Fruit fly (Drosophila melanogaster): ENCODE results near the gene CG33688.

The CG33688 gene

dm6 chr3L:16160420-16161069 is 38.5 kb upstream of the CG33688 start:
- TF ChIP-seq sug (tag; optimal IDR thresholded peaks at IDR 0.05) (peak; percentile 46), psq (GFP tag; optimal IDR thresholded peaks at IDR 0.05) (no peak), gsb (GFP tag; IDR thresholded peaks at IDR 0.05) (no peak), CG12769 (tag; optimal IDR thresholded peaks at IDR 0.05) (peak; percentile 70), Xrp1 (GFP tag; IDR thresholded peaks at IDR 0.05) (peak; percentile 45; the same call in 1 of the 2 replicates), NK7.1 (GFP tag; optimal IDR thresholded peaks at IDR 0.05) (peak; percentile 46), Ets97D (GFP tag; optimal IDR thresholded peaks at IDR 0.05) (no peak), CG8359 (GFP tag; optimal IDR thresholded peaks at IDR 0.05; ENCODE audit: borderline replicate concordance) (no peak), ewg (GFP tag; optimal IDR thresholded peaks at IDR 0.05) (peak; percentile 28), Dp (GFP tag; optimal IDR thresholded peaks at IDR 0.05) (no peak), CG10654 (GFP tag; optimal IDR thresholded peaks at IDR 0.05) (peak; percentile 39), ash1 (GFP tag; optimal IDR thresholded peaks at IDR 0.05) (no peak), CG17802 (tag; optimal IDR thresholded peaks at IDR 0.05) (peak; percentile 16), toy (GFP tag; IDR thresholded peaks at IDR 0.05) (no peak), tin (GFP tag; optimal IDR thresholded peaks at IDR 0.05) (peak; percentile 11), CG18011 (GFP tag; optimal IDR thresholded peaks at IDR 0.05) (no peak), ssp (GFP tag; IDR thresholded peaks at IDR 0.05) (peak; percentile 39; the same call in 1 of the 2 replicates), Hmr (GFP tag; optimal IDR thresholded peaks at IDR 0.05) (peak; percentile 81), Myb (GFP tag; optimal IDR thresholded peaks at IDR 0.05) (peak; percentile 43), Pdp1 (GFP tag; optimal IDR thresholded peaks at IDR 0.05) (peak in 1 of 2 experiments; percentile 52), CG4328 (GFP tag; optimal IDR thresholded peaks at IDR 0.05) (peak; percentile 46), CG13424 (tag; optimal IDR thresholded peaks at IDR 0.05) (peak; percentile 77), Bteb2 (GFP tag; optimal IDR thresholded peaks at IDR 0.05) (no peak), CG11696 (GFP tag; IDR thresholded peaks at IDR 0.05) (no peak), ftz-f1 (GFP tag; optimal IDR thresholded peaks at IDR 0.05) (peak; percentile 11), stwl (tag; optimal IDR thresholded peaks at IDR 0.05) (no peak), ERR (GFP tag; optimal IDR thresholded peaks at IDR 0.05) (peak; percentile 69), CG1647 (GFP tag; optimal IDR thresholded peaks at IDR 0.05) (no peak), gt (GFP tag; IDR thresholded peaks at IDR 0.05) (no peak), CG7963 (GFP tag; IDR thresholded peaks at IDR 0.05; ENCODE audit: partially characterized antibody) (no peak), bbx (GFP tag; IDR thresholded peaks at IDR 0.05; ENCODE audit: partially characterized antibody) (no peak), phol (tag; optimal IDR thresholded peaks at IDR 0.05) (peak; percentile 67), CG10321 (GFP tag; IDR thresholded peaks at IDR 0.05) (no peak), CG12942 (GFP tag; optimal IDR thresholded peaks at IDR 0.05) (peak; percentile 35), pros (GFP tag; optimal IDR thresholded peaks at IDR 0.05) (no peak), fru (optimal IDR thresholded peaks at IDR 0.05) (no peak), Gug (GFP tag; IDR thresholded peaks at IDR 0.05) (peak; percentile 32; the same call in 1 of the 4 replicates), CG9797 (GFP tag; optimal IDR thresholded peaks at IDR 0.05) (no peak), repo (GFP tag; optimal IDR thresholded peaks at IDR 0.05) (no peak), Dll (GFP tag; IDR thresholded peaks at IDR 0.05; ENCODE audit: partially characterized antibody) (no peak), CG13296 (GFP tag; optimal IDR thresholded peaks at IDR 0.05) (peak; percentile 70), Fer2 (tag; optimal IDR thresholded peaks at IDR 0.05) (no peak), CG13123 (GFP tag; optimal IDR thresholded peaks at IDR 0.05) (no peak), CG15011 (GFP tag; optimal IDR thresholded peaks at IDR 0.05) (peak; percentile 42), CG13624 (GFP tag; optimal IDR thresholded peaks at IDR 0.05) (peak; percentile 49), Dek (tag; optimal IDR thresholded peaks at IDR 0.05) (peak; percentile 46), dati (GFP tag; IDR thresholded peaks at IDR 0.05) (no peak), wor (GFP tag; IDR thresholded peaks at IDR 0.05) (no peak), Drgx (GFP tag; IDR thresholded peaks at IDR 0.05) (no peak), Neu2 (GFP tag; optimal IDR thresholded peaks at IDR 0.05; ENCODE audit: borderline replicate concordance) (no peak)

All from whole organism, embryonic.